Fruit fly (Drosophila melanogaster) whole organism, embryonic: ENCODE results near the gene dnc.
A peak's percentile ranks its signal among the peaks of the same experiment; 100 is the strongest.

Experiments used
- Asciz ChIP-seq: fragments of 200-800 bp; sonication (Bioruptor generic); optimal IDR thresholded peaks from 2 replicates; lab custom pipeline; 2017; ENCODE audit warnings: missing biosample characterization, mild to moderate bottlenecking, missing genetic modification characterization, missing genetic modification reagents
- Bdp1 ChIP-seq: fragments of 200-800 bp; sonication (Bioruptor generic); optimal IDR thresholded peaks from 3 replicates; lab custom pipeline; 2016; ENCODE audit warnings: missing biosample characterization, missing genetic modification characterization
- BtbVII ChIP-seq: fragments of 200-800 bp; sonication (Bioruptor generic); optimal IDR thresholded peaks from 3 replicates; lab custom pipeline; 2017; ENCODE audit warnings: missing biosample characterization, mild to moderate bottlenecking, missing genetic modification characterization
- Bteb2 ChIP-seq: fragments of 200-800 bp; sonication (Bioruptor generic); optimal IDR thresholded peaks from 2 replicates; lab custom pipeline; 2016; ENCODE audit warnings: missing biosample characterization, missing genetic modification characterization
- CG14667 ChIP-seq: fragments of 200-800 bp; sonication (Bioruptor generic); IDR thresholded peaks from 2 replicates; pipeline ENCODE4 v1.3.6; 2022; ENCODE audit warnings: missing biosample characterization, missing genetic modification characterization
- CG15073 ChIP-seq: fragments of 200-800 bp; sonication (Bioruptor generic); optimal IDR thresholded peaks from 2 replicates; lab custom pipeline; 2016; ENCODE audit warnings: missing biosample characterization, missing genetic modification characterization
- CG1603 ChIP-seq: fragments of 200-800 bp; sonication (Bioruptor generic); optimal IDR thresholded peaks from 2 replicates; lab custom pipeline; 2019; ENCODE audit warnings: missing biosample characterization, mild to moderate bottlenecking, missing genetic modification characterization, moderate library complexity
- CG1647 ChIP-seq: fragments of 200-800 bp; sonication (Bioruptor generic); optimal IDR thresholded peaks from 3 replicates; lab custom pipeline; 2016; ENCODE audit warnings: missing biosample characterization, missing genetic modification characterization
- CG18262 ChIP-seq: fragments of 200-800 bp; optimal IDR thresholded peaks from 3 replicates; lab custom pipeline; 2019; ENCODE audit warnings: missing biosample characterization, mild to moderate bottlenecking, missing genetic modification characterization, moderate library complexity
- CG2129 ChIP-seq: fragments of 200-800 bp; sonication (Bioruptor generic); IDR thresholded peaks from 2 replicates; pipeline ENCODE4 v1.3.6; 2022; ENCODE audit warnings: missing biosample characterization, missing genetic modification characterization; ENCODE audit not compliant: partially characterized antibody
- CG2199 ChIP-seq: fragments of 200-800 bp; sonication (Bioruptor generic); IDR thresholded peaks from 3 replicates; pipeline ENCODE4 v1.3.6; 2022; ENCODE audit warnings: missing biosample characterization, missing genetic modification characterization
- CG2202 ChIP-seq: fragments of 200-800 bp; sonication (Bioruptor generic); optimal IDR thresholded peaks from 2 replicates; lab custom pipeline; 2018; ENCODE audit warnings: missing biosample characterization, mild to moderate bottlenecking, missing genetic modification characterization
- CG3281 ChIP-seq: fragments of 200-800 bp; sonication (Bioruptor generic); optimal IDR thresholded peaks from 3 replicates; lab custom pipeline; 2017; ENCODE audit warnings: missing biosample characterization, mild to moderate bottlenecking, missing genetic modification characterization
- CG34224 ChIP-seq: fragments of 200-800 bp; sonication (Bioruptor generic); IDR thresholded peaks from 3 replicates; pipeline ENCODE4 v1.3.6; 2022; ENCODE audit warnings: missing biosample characterization, missing genetic modification characterization; ENCODE audit not compliant: partially characterized antibody
- CG34422 ChIP-seq: fragments of 200-800 bp; sonication (Bioruptor generic); IDR thresholded peaks from 3 replicates; pipeline ENCODE4 v1.3.6; 2022; ENCODE audit warnings: missing biosample characterization, missing genetic modification characterization
- CG3838 ChIP-seq: fragments of 200-800 bp; sonication (Bioruptor generic); optimal IDR thresholded peaks from 3 replicates; lab custom pipeline; 2016; ENCODE audit warnings: missing biosample characterization, missing genetic modification characterization
- CG6654 ChIP-seq: fragments of 200-800 bp; sonication (Bioruptor generic); optimal IDR thresholded peaks from 2 replicates; lab custom pipeline; 2017; ENCODE audit warnings: missing biosample characterization, mild to moderate bottlenecking, missing genetic modification characterization
- CG8290 ChIP-seq, 3 experiments: fragments of 200-800 bp; sonication (Bioruptor generic); optimal IDR thresholded peaks; 2 replicates each; lab custom pipeline; 2016 to 2019; ENCODE audit warnings: missing biosample characterization in 3 of 3, missing genetic modification characterization in 3 of 3, mild to moderate bottlenecking in 2 of 3, moderate library complexity in 1 of 3
- Dfd ChIP-seq, 2 experiments: fragments of >200 bp; optimal IDR thresholded peaks; 2 replicates each; lab custom pipeline; 2017; ENCODE audit warnings: missing biosample characterization in 2 of 2, missing genetic modification characterization in 2 of 2
- HHEX ChIP-seq: fragments of 200-800 bp; sonication (Bioruptor generic); optimal IDR thresholded peaks from 3 replicates; lab custom pipeline; 2017; ENCODE audit warnings: missing biosample characterization, mild to moderate bottlenecking, missing genetic modification characterization, missing genetic modification reagents
- Hr39 ChIP-seq: fragments of >200 bp; optimal IDR thresholded peaks from 2 replicates; lab custom pipeline; 2017
- Lhr ChIP-seq: fragments of 200-800 bp; sonication (Bioruptor generic); optimal IDR thresholded peaks from 3 replicates; lab custom pipeline; 2017; ENCODE audit warnings: mild to moderate bottlenecking, missing biosample characterization, missing genetic modification reagents, missing genetic modification characterization
- MBD-R2 ChIP-seq: fragments of 200-800 bp; sonication (Bioruptor generic); IDR thresholded peaks from 2 replicates; pipeline ENCODE4 v1.3.6; 2022; ENCODE audit warnings: missing biosample characterization, missing genetic modification characterization
- Mad ChIP-seq: fragments of 200-800 bp; sonication (Bioruptor generic); optimal IDR thresholded peaks from 2 replicates; lab custom pipeline; 2016; ENCODE audit warnings: missing biosample characterization, missing genetic modification characterization
- Med ChIP-seq: fragments of 200-800 bp; sonication (Bioruptor generic); peaks from one replicate; lab custom pipeline; 2016; ENCODE audit warnings: missing biosample characterization, missing genetic modification characterization, mild to moderate bottlenecking, inconsistent platforms, moderate library complexity
- Ssrp ChIP-seq: fragments of 200-800 bp; sonication (Bioruptor generic); optimal IDR thresholded peaks from 2 replicates; lab custom pipeline; 2018; ENCODE audit warnings: missing biosample characterization, mild to moderate bottlenecking, missing genetic modification characterization, moderate library complexity
- Xbp1 ChIP-seq: fragments of 200-800 bp; sonication (Bioruptor generic); optimal IDR thresholded peaks from 3 replicates; lab custom pipeline; 2016; ENCODE audit warnings: missing biosample characterization, mild to moderate bottlenecking, missing genetic modification characterization
- ab ChIP-seq: fragments of 200-800 bp; sonication (Bioruptor generic); optimal IDR thresholded peaks from 2 replicates; lab custom pipeline; 2016; ENCODE audit warnings: missing biosample characterization, missing genetic modification characterization
- aop ChIP-seq: fragments of 200-800 bp; sonication (Bioruptor generic); IDR thresholded peaks from 2 replicates; pipeline ENCODE4 v1.3.6; 2022; ENCODE audit warnings: missing biosample characterization, missing genetic modification characterization
- bsh ChIP-seq, 2 experiments: fragments of 200-800 bp; sonication (Bioruptor generic); optimal IDR thresholded peaks; 2 replicates each; lab custom pipeline; 2017 to 2018; ENCODE audit warnings: mild to moderate bottlenecking in 2 of 2, missing biosample characterization in 2 of 2, missing genetic modification characterization in 2 of 2, moderate library complexity in 1 of 2
- btn ChIP-seq: fragments of 200-800 bp; sonication (Bioruptor generic); optimal IDR thresholded peaks from 2 replicates; lab custom pipeline; 2016; ENCODE audit warnings: missing biosample characterization, missing genetic modification characterization
- croc ChIP-seq: fragments of 200-800 bp; sonication (Bioruptor generic); conservative IDR thresholded peaks from 3 replicates; pipeline ENCODE4 v1.3.6; 2022; ENCODE audit warnings: missing biosample characterization, missing genetic modification characterization
- crol ChIP-seq: fragments of 200-800 bp; sonication (Bioruptor generic); IDR thresholded peaks from 2 replicates; pipeline ENCODE4 v1.3.6; 2022; ENCODE audit warnings: missing biosample characterization, missing genetic modification characterization
- exex ChIP-seq: fragments of 200-800 bp; sonication (Bioruptor generic); optimal IDR thresholded peaks from 4 replicates; lab custom pipeline; 2018; ENCODE audit warnings: missing biosample characterization, mild to moderate bottlenecking, missing genetic modification characterization, moderate library complexity
- gce ChIP-seq: fragments of 200-800 bp; sonication (Bioruptor generic); IDR thresholded peaks from 3 replicates; pipeline ENCODE4 v1.3.6; 2022; ENCODE audit warnings: missing biosample characterization, missing genetic modification characterization
- grau ChIP-seq: fragments of 200-800 bp; optimal IDR thresholded peaks from 3 replicates; lab custom pipeline; 2019; ENCODE audit warnings: missing biosample characterization, mild to moderate bottlenecking, missing genetic modification characterization, moderate library complexity
- grn ChIP-seq: fragments of 200-800 bp; sonication (Bioruptor generic); optimal IDR thresholded peaks from 3 replicates; lab custom pipeline; 2017; ENCODE audit warnings: missing biosample characterization, missing genetic modification characterization
- her ChIP-seq: fragments of 200-800 bp; sonication (Bioruptor generic); optimal IDR thresholded peaks from 2 replicates; lab custom pipeline; 2016; ENCODE audit warnings: missing biosample characterization, missing genetic modification characterization
- lab ChIP-seq: fragments of 200-800 bp; sonication (Bioruptor generic); optimal IDR thresholded peaks from 3 replicates; lab custom pipeline; 2017; ENCODE audit warnings: missing biosample characterization, missing genetic modification characterization, mild to moderate bottlenecking, moderate library complexity, missing genetic modification reagents
- maf-S ChIP-seq: fragments of 200-800 bp; sonication (Bioruptor generic); optimal IDR thresholded peaks from 2 replicates; lab custom pipeline; 2016; ENCODE audit warnings: missing biosample characterization, missing genetic modification characterization
- nmo ChIP-seq: fragments of 200-800 bp; sonication (Bioruptor generic); optimal IDR thresholded peaks from 2 replicates; lab custom pipeline; 2018; ENCODE audit warnings: missing biosample characterization, mild to moderate bottlenecking, missing genetic modification characterization, moderate library complexity
- org-1 ChIP-seq: fragments of 200-800 bp; sonication (Bioruptor generic); optimal IDR thresholded peaks from 2 replicates; lab custom pipeline; 2017; ENCODE audit warnings: missing biosample characterization, missing genetic modification characterization
- otp ChIP-seq: fragments of 200-800 bp; sonication (Bioruptor generic); IDR thresholded peaks from 3 replicates; pipeline ENCODE4, ENCODE4 v1.3.6; 2022; ENCODE audit warnings: missing biosample characterization, missing genetic modification characterization
- psq ChIP-seq: fragments of 200-800 bp; sonication (Bioruptor generic); optimal IDR thresholded peaks from 2 replicates; lab custom pipeline; 2017; ENCODE audit warnings: missing biosample characterization, missing genetic modification characterization
- ro ChIP-seq: fragments of 200-800 bp; sonication (Bioruptor generic); IDR thresholded peaks from 2 replicates; pipeline ENCODE4 v1.3.6; 2022; ENCODE audit warnings: missing biosample characterization, missing genetic modification characterization
- run ChIP-seq: fragments of 200-800 bp; sonication (Bioruptor generic); optimal IDR thresholded peaks from 3 replicates; lab custom pipeline; 2018; ENCODE audit warnings: missing biosample characterization, mild to moderate bottlenecking, missing genetic modification characterization
- sens ChIP-seq: fragments of 200-800 bp; sonication (Bioruptor generic); peaks from one replicate; lab custom pipeline; 2016; ENCODE audit warnings: missing biosample characterization, missing genetic modification characterization
- tgo ChIP-seq: fragments of 200-800 bp; sonication (Bioruptor generic); IDR thresholded peaks from 3 replicates; pipeline ENCODE4 v1.3.6; 2022; ENCODE audit warnings: missing biosample characterization, missing genetic modification characterization
- trh ChIP-seq: fragments of 200-800 bp; sonication (Bioruptor generic); optimal IDR thresholded peaks from 2 replicates; lab custom pipeline; 2016; ENCODE audit warnings: missing biosample characterization, missing genetic modification characterization
- yki ChIP-seq: fragments of >200 bp; optimal IDR thresholded peaks from 3 replicates; lab custom pipeline; 2018
- zen ChIP-seq: fragments of 200-800 bp; sonication (Bioruptor generic); optimal IDR thresholded peaks from 3 replicates; lab custom pipeline; 2018; ENCODE audit warnings: missing biosample characterization, mild to moderate bottlenecking, missing genetic modification characterization, moderate library complexity
- zen2 ChIP-seq: fragments of 200-800 bp; sonication (Bioruptor generic); IDR thresholded peaks from 3 replicates; pipeline ENCODE4 v1.3.6; 2022; ENCODE audit warnings: missing biosample characterization, missing genetic modification characterization; ENCODE audit not compliant: partially characterized antibody

dnc gene

DNA sequence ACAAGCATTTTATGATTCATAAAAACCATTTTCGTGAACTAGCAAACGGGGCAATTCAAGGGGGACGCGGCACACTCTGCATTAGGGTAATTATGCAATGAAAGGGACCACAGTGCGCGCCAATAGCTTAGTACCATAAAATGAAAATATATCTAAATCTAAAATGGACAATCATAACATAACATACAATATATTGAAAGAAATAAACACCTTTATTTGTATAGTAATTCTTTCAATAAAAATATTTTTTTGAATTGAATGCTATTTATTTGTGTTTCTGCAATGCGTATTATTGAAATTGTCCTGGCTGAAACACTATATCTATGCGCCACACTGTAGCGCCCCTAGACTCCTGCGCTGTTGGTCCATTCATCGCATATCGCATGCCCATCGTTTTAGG lies 174.7 kb downstream of the dnc start (continued):
- TF ChIP-seq exex = no peak
- no peak for TF ChIP-seq Asciz (GFP tag; lab: Kevin White, UChicago)
- no peak for TF ChIP-seq crol
- no peak for TF ChIP-seq grn (GFP tag; lab: Kevin White, UChicago)
- TF ChIP-seq CG2202 (tag; lab: Kevin White, UChicago) = no peak
- TF ChIP-seq croc = no peak
- no peak for TF ChIP-seq CG34224
- TF ChIP-seq otp (GFP tag; lab: Robert Waterston, UW) = no peak
- no peak for TF ChIP-seq Lhr (GFP tag; lab: Kevin White, UChicago)
- TF ChIP-seq Bteb2 (GFP tag; lab: Kevin White, UChicago) = no peak
- TF ChIP-seq CG6654 (GFP tag; lab: Kevin White, UChicago) = no peak
- no peak for TF ChIP-seq CG2199 (GFP tag; lab: Robert Waterston, UW)
- no peak for TF ChIP-seq ab
- TF ChIP-seq grau (tag; lab: Kevin White, UChicago) = peak; percentile 9
- TF ChIP-seq lab (GFP tag; lab: Kevin White, UChicago) = no peak
- peak; percentile 55 for TF ChIP-seq Med
- no peak for TF ChIP-seq CG15073 (GFP tag; lab: Kevin White, UChicago)
- no peak for TF ChIP-seq CG2129 (GFP tag; lab: Robert Waterston, UW)
- TF ChIP-seq trh (GFP tag; lab: Kevin White, UChicago) = no peak
- TF ChIP-seq her (GFP tag; lab: Kevin White, UChicago) = no peak
- peak; percentile 3 for TF ChIP-seq zen (tag; lab: Kevin White, UChicago)
- no peak for TF ChIP-seq tgo (GFP tag; lab: Robert Waterston, UW)
- TF ChIP-seq CG3838 (GFP tag; lab: Kevin White, UChicago) = no peak
- TF ChIP-seq Ssrp = peak; percentile 1
- no peak for TF ChIP-seq zen2 (GFP tag; lab: Robert Waterston, UW)
- TF ChIP-seq Mad (GFP tag; lab: Kevin White, UChicago) = no peak
- peak; percentile 41 for TF ChIP-seq CG1603 (tag; lab: Kevin White, UChicago)
- TF ChIP-seq CG3281 (GFP tag; lab: Kevin White, UChicago) = no peak
- no peak for TF ChIP-seq Dfd (GFP tag; optimal IDR thresholded peaks at IDR 0.05; lab: Kevin White, UChicago)
- no peak for TF ChIP-seq btn (GFP tag; lab: Kevin White, UChicago)
- TF ChIP-seq HHEX (GFP tag; lab: Kevin White, UChicago) = no peak
- TF ChIP-seq ro (GFP tag; lab: Robert Waterston, UW) = no peak
- TF ChIP-seq CG34422 (GFP tag; lab: Robert Waterston, UW) = no peak
- no peak for TF ChIP-seq psq (GFP tag; lab: Kevin White, UChicago)
- no peak for TF ChIP-seq gce (GFP tag; lab: Robert Waterston, UW)
- no peak for TF ChIP-seq aop (GFP tag; lab: Robert Waterston, UW)
- TF ChIP-seq Bdp1 = no peak
- TF ChIP-seq run = no peak
- TF ChIP-seq sens = peak; percentile 44
- peak; percentile 7 for TF ChIP-seq nmo (GFP tag; lab: Kevin White, UChicago)
- TF ChIP-seq Xbp1 = peak; percentile 12
- TF ChIP-seq CG1647 (GFP tag; lab: Kevin White, UChicago) = no peak
- TF ChIP-seq org-1 (GFP tag; lab: Kevin White, UChicago) = no peak
- no peak for TF ChIP-seq CG8290 (GFP tag; optimal IDR thresholded peaks at IDR 0.05; lab: Kevin White, UChicago)
- TF ChIP-seq CG8290 (tag; optimal IDR thresholded peaks at IDR 0.05; lab: Kevin White, UChicago) = no peak
- no peak for TF ChIP-seq yki (lab: Kevin White, UChicago)
- 0 out of 2 replicates have a peak, but pooled peaks have one; percentile 12 for TF ChIP-seq MBD-R2 (GFP tag; lab: Robert Waterston, UW)
- TF ChIP-seq CG14667 (GFP tag; lab: Robert Waterston, UW) = 0 out of 2 replicates have a peak, but pooled peaks have one; percentile 5
- TF ChIP-seq Hr39 (lab: Kevin White, UChicago) = no peak
- TF ChIP-seq maf-S (GFP tag; lab: Kevin White, UChicago) = no peak
- TF ChIP-seq BtbVII (GFP tag; lab: Kevin White, UChicago) = no peak
- TF ChIP-seq bsh (GFP tag; optimal IDR thresholded peaks at IDR 0.05; lab: Kevin White, UChicago) = peak in 1 of 2 experiments; percentile 20
- TF ChIP-seq CG18262 (tag; lab: Kevin White, UChicago) = peak; percentile 37
